Worm (Caenorhabditis elegans) whole organism, L3 larva: ENCODE measurements around the gene C16A11.2.

Experiments used
- elt-3 ChIP-seq, 3 experiments: fragments of 150-350 bp in 1 of 3; sonication (generic microtip) in 2 of 3; optimal IDR thresholded peaks; 2 replicates in 2 of 3; 4 replicates in 1 of 3; lab custom pipeline; 2014 to 2017; ENCODE audit warnings: missing biosample characterization in 3 of 3, missing genetic modification characterization in 3 of 3
- fos-1 ChIP-seq: fragments of 150-350 bp; optimal IDR thresholded peaks from 2 replicates; lab custom pipeline; 2014; ENCODE audit warnings: missing biosample characterization, missing genetic modification characterization
- jun-1 ChIP-seq: fragments of 150-350 bp; optimal IDR thresholded peaks from 2 replicates; lab custom pipeline; 2014; ENCODE audit warnings: missing biosample characterization, missing genetic modification reagents, missing genetic modification characterization
- lsy-12 ChIP-seq: sonication (generic microtip); optimal IDR thresholded peaks from 2 replicates; lab custom pipeline; 2016; ENCODE audit warnings: mild to moderate bottlenecking, missing genetic modification characterization, missing compliant biosample characterization
- nhr-11 ChIP-seq: fragments of 150-350 bp; optimal IDR thresholded peaks from 2 replicates; lab custom pipeline; 2014; ENCODE audit warnings: missing biosample characterization, missing genetic modification characterization
- nhr-237 ChIP-seq: fragments of 150-350 bp; optimal IDR thresholded peaks from 2 replicates; lab custom pipeline; 2014; ENCODE audit warnings: missing biosample characterization, missing genetic modification characterization
- nhr-25 ChIP-seq: sonication (generic microtip); optimal IDR thresholded peaks from 2 replicates; lab custom pipeline; 2017; ENCODE audit warnings: missing biosample characterization, missing genetic modification characterization
- nhr-77 ChIP-seq: fragments of 150-350 bp; optimal IDR thresholded peaks from 2 replicates; lab custom pipeline; 2014; ENCODE audit warnings: missing biosample characterization, missing genetic modification characterization
- sea-2 ChIP-seq: fragments of 150-350 bp; sonication (generic microtip); optimal IDR thresholded peaks from 4 replicates; lab custom pipeline; 2014; ENCODE audit warnings: missing biosample characterization, missing genetic modification reagents, missing genetic modification characterization
- skn-1 ChIP-seq: fragments of 150-350 bp; optimal IDR thresholded peaks from 2 replicates; lab custom pipeline; 2014; ENCODE audit warnings: missing biosample characterization, missing genetic modification characterization
- snpc-4 ChIP-seq: fragments of 150-350 bp; optimal IDR thresholded peaks from 2 replicates; lab custom pipeline; 2014; ENCODE audit warnings: missing biosample characterization, missing genetic modification characterization
- unc-39 ChIP-seq: sonication (generic microtip); optimal IDR thresholded peaks from 4 replicates; lab custom pipeline; 2017; ENCODE audit warnings: missing biosample characterization, missing genetic modification characterization
- unc-62 ChIP-seq: fragments of 150-350 bp; sonication (generic microtip); optimal IDR thresholded peaks from 4 replicates; lab custom pipeline; 2014; ENCODE audit warnings: missing biosample characterization, missing genetic modification reagents, missing genetic modification characterization

ce11 chrII:4222469-4222868, 15.5 kb upstream of the C16A11.2 start:
- TF ChIP-seq nhr-25 (tag; lab: Kevin White, UChicago) (no peak), skn-1 (tag; lab: Kevin White, UChicago) (no peak), unc-62 (GFP tag; lab: Kevin White, UChicago) (no peak), snpc-4 (tag; lab: Kevin White, UChicago) (no peak), unc-39 (tag; lab: Kevin White, UChicago) (no peak), nhr-77 (tag; lab: Kevin White, UChicago) (no peak), lsy-12 (tag; lab: Kevin White, UChicago) (no peak), nhr-237 (tag; lab: Kevin White, UChicago) (no peak), elt-3 (tag; optimal IDR thresholded peaks at IDR 0.05; lab: Kevin White, UChicago) (no peak), fos-1 (tag; lab: Kevin White, UChicago) (no peak), nhr-11 (no peak), jun-1 (no peak), sea-2 (GFP tag; lab: Kevin White, UChicago) (no peak)
